Fruit fly (Drosophila melanogaster): ENCODE data around the gene Rai1.

Gene Rai1

dm6 chrX:16803299-16803698 is at the start of gene Rai1, which contains the start of gene CG13005:
Gene Rai1 (minus strand): TSS chrX:16803344.
Gene CG13005 (plus strand): TSS chrX:16803650.
- TF ChIP-seq noc (tag; optimal IDR thresholded peaks at IDR 0.05) = no peak

- TF ChIP-seq noc (tag; optimal IDR thresholded peaks at IDR 0.05) = no peak
Measured at dm6 chrX:16849517-16849916, 46.4 kb upstream of the Rai1 start.

- no peak for TF ChIP-seq noc (tag; optimal IDR thresholded peaks at IDR 0.05)
Measured at dm6 chrX:16848978-16849377, 45.8 kb upstream of the Rai1 start.

- TF ChIP-seq noc (tag; optimal IDR thresholded peaks at IDR 0.05) = no peak
Measured at dm6 chrX:16846575-16846974, 43.4 kb upstream of the Rai1 start.

- no peak for TF ChIP-seq noc (tag; optimal IDR thresholded peaks at IDR 0.05)
Measured at dm6 chrX:16844295-16844694, 41.2 kb upstream of the Rai1 start, which contains the start of gene RSG7. Gene RSG7 (minus strand): TSS chrX:16844433.

dm6 chrX:16839905-16840304 is 36.8 kb upstream of the Rai1 start:
- TF ChIP-seq noc (tag; optimal IDR thresholded peaks at IDR 0.05) = no peak

- no peak for TF ChIP-seq noc (tag; optimal IDR thresholded peaks at IDR 0.05)
Measured at dm6 chrX:16839033-16839432, 35.9 kb upstream of the Rai1 start.

dm6 chrX:16837588-16838178 is 34.5 kb upstream of the Rai1 start:
- peak; percentile 32 for TF ChIP-seq noc (tag; optimal IDR thresholded peaks at IDR 0.05)

- TF ChIP-seq noc (tag; optimal IDR thresholded peaks at IDR 0.05) = no peak
Measured at dm6 chrX:16836805-16837333, 33.7 kb upstream of the Rai1 start.

dm6 chrX:16836091-16836799 is 33.1 kb upstream of the Rai1 start:
- peak; percentile 80 for TF ChIP-seq noc (tag; optimal IDR thresholded peaks at IDR 0.05)

- TF ChIP-seq noc (tag; optimal IDR thresholded peaks at IDR 0.05) = no peak
Measured at dm6 chrX:16835304-16835703, 32.2 kb upstream of the Rai1 start, which contains the start of the genes CG13004 and CG46306. Gene CG13004 (minus strand): TSS chrX:16835520. Gene CG46306 (minus strand): TSS chrX:16835520.

dm6 chrX:16834259-16834658 is 31.1 kb upstream of the Rai1 start:
- no peak for TF ChIP-seq noc (tag; optimal IDR thresholded peaks at IDR 0.05)

- TF ChIP-seq noc (tag; optimal IDR thresholded peaks at IDR 0.05) = no peak
Measured at dm6 chrX:16833097-16833496, 30.0 kb upstream of the Rai1 start.

- no peak for TF ChIP-seq noc (tag; optimal IDR thresholded peaks at IDR 0.05)
Measured at dm6 chrX:16831848-16832247, 28.7 kb upstream of the Rai1 start.

- TF ChIP-seq noc (tag; optimal IDR thresholded peaks at IDR 0.05) = no peak
Measured at dm6 chrX:16830081-16830480, 26.9 kb upstream of the Rai1 start.

- peak; percentile 43 for TF ChIP-seq noc (tag; optimal IDR thresholded peaks at IDR 0.05)
Measured at dm6 chrX:16829439-16830028, 26.4 kb upstream of the Rai1 start.

- TF ChIP-seq noc (tag; optimal IDR thresholded peaks at IDR 0.05) = peak; percentile 22
Measured at dm6 chrX:16822080-16822479, 18.9 kb upstream of the Rai1 start.

All from whole organism, larva.